Worm (Caenorhabditis elegans) whole organism, mixed stage, embryonic: ENCODE data around the gene F35C8.8.

Experiments
- bed-3 ChIP-seq: fragments of 200-800 bp; sonication (Bioruptor generic); optimal IDR thresholded peaks from 3 replicates; lab custom pipeline; 2018; ENCODE audit warnings: mild to moderate bottlenecking, missing genetic modification characterization, moderate library complexity, missing compliant biosample characterization
- pha-4 ChIP-seq: fragments of 150-350 bp; optimal IDR thresholded peaks from 2 replicates; lab custom pipeline; 2018; ENCODE audit warnings: missing biosample characterization, missing genetic modification reagents, missing genetic modification characterization

- no peak for TF ChIP-seq bed-3 (GFP tag; lab: Kevin White, UChicago)
- no peak for TF ChIP-seq pha-4 (tag; lab: Kevin White, UChicago)
Measured at ce11 chrX:5335368-5335767, 37.1 kb downstream of the F35C8.8 start, which contains the start of gene C26B9.6.
